Fruit fly (Drosophila melanogaster): ENCODE measurements around the gene alpha-Est9.

The alpha-Est9 gene

dm6 chr3R:7503216-7503615 lies 1.7 kb downstream of the alpha-Est9 start:
- no peak for TF ChIP-seq pad (GFP tag; optimal IDR thresholded peaks at IDR 0.05)
- no peak for TF ChIP-seq CG7045 (GFP tag; optimal IDR thresholded peaks at IDR 0.05)
- no peak for TF ChIP-seq CG12768 (GFP tag; optimal IDR thresholded peaks at IDR 0.05)
- TF ChIP-seq cnc (optimal IDR thresholded peaks at IDR 0.05): no peak
- peak; percentile 62 for TF ChIP-seq tj (GFP tag; optimal IDR thresholded peaks at IDR 0.05)

- TF ChIP-seq kay (GFP tag; ENCODE audit: borderline replicate concordance) (no peak), pad (GFP tag; optimal IDR thresholded peaks at IDR 0.05) (no peak), toe (GFP tag; optimal IDR thresholded peaks at IDR 0.05) (no peak), Hr96 (GFP tag; optimal IDR thresholded peaks at IDR 0.05) (no peak), cic (GFP tag; optimal IDR thresholded peaks at IDR 0.05) (no peak), CG12768 (GFP tag; optimal IDR thresholded peaks at IDR 0.05) (no peak), CG33017 (tag; optimal IDR thresholded peaks at IDR 0.05) (no peak), CG1620 (GFP tag; optimal IDR thresholded peaks at IDR 0.05) (no peak), Crg-1 (GFP tag; optimal IDR thresholded peaks at IDR 0.05) (no peak), ovo (GFP tag; optimal IDR thresholded peaks at IDR 0.05) (no peak), Mnt (GFP tag; optimal IDR thresholded peaks at IDR 0.05) (no peak), CG7101 (tag; optimal IDR thresholded peaks at IDR 0.05) (no peak), CG5204 (GFP tag; optimal IDR thresholded peaks at IDR 0.05) (no peak), CG11617 (GFP tag; optimal IDR thresholded peaks at IDR 0.05) (no peak), cnc (optimal IDR thresholded peaks at IDR 0.05) (no peak), CG7045 (GFP tag; optimal IDR thresholded peaks at IDR 0.05) (no peak), Clk (GFP tag; optimal IDR thresholded peaks at IDR 0.05) (no peak), bab1 (GFP tag; optimal IDR thresholded peaks at IDR 0.05) (no peak)
Measured at dm6 chr3R:7502276-7502675, 2.6 kb downstream of the alpha-Est9 start, which contains the start of gene Mics1. TSS of gene Mics1 (minus strand) at chr3R:7502376.

- TF ChIP-seq toe (GFP tag; optimal IDR thresholded peaks at IDR 0.05) (no peak), CG7101 (tag; optimal IDR thresholded peaks at IDR 0.05) (no peak), CG5204 (GFP tag; optimal IDR thresholded peaks at IDR 0.05) (no peak)
Measured at dm6 chr3R:7500513-7500912, 4.4 kb downstream of the alpha-Est9 start.

dm6 chr3R:7499488-7499887 lies 5.4 kb downstream of the alpha-Est9 start:
- TF ChIP-seq CG11617 (GFP tag; optimal IDR thresholded peaks at IDR 0.05): no peak
- TF ChIP-seq kay (GFP tag; ENCODE audit: borderline replicate concordance): peak; percentile 89
- peak; percentile 10 for TF ChIP-seq cic (GFP tag; optimal IDR thresholded peaks at IDR 0.05)

dm6 chr3R:7497488-7497887 lies 7.4 kb downstream of the alpha-Est9 start:
- TF ChIP-seq Crg-1 (GFP tag; optimal IDR thresholded peaks at IDR 0.05) (no peak), tj (GFP tag; optimal IDR thresholded peaks at IDR 0.05) (peak; percentile 81), cic (GFP tag; optimal IDR thresholded peaks at IDR 0.05) (peak; percentile 33), kay (GFP tag; ENCODE audit: borderline replicate concordance) (no peak), CG12768 (GFP tag; optimal IDR thresholded peaks at IDR 0.05) (peak; percentile 4), bab1 (GFP tag; optimal IDR thresholded peaks at IDR 0.05) (peak; percentile 19), pad (GFP tag; optimal IDR thresholded peaks at IDR 0.05) (no peak)

dm6 chr3R:7493745-7494144 lies 11.2 kb downstream of the alpha-Est9 start, which contains the start of gene alpha-Est10:
TSS of gene alpha-Est10 (minus strand) at chr3R:7493845.
- TF ChIP-seq kay (GFP tag; ENCODE audit: borderline replicate concordance): peak; percentile 21
- TF ChIP-seq pad (GFP tag; optimal IDR thresholded peaks at IDR 0.05): no peak

- TF ChIP-seq pad (GFP tag; optimal IDR thresholded peaks at IDR 0.05): no peak
- no peak for TF ChIP-seq Mnt (GFP tag; optimal IDR thresholded peaks at IDR 0.05)
- TF ChIP-seq CG12768 (GFP tag; optimal IDR thresholded peaks at IDR 0.05): no peak
- TF ChIP-seq bab1 (GFP tag; optimal IDR thresholded peaks at IDR 0.05): no peak
- no peak for TF ChIP-seq ovo (GFP tag; optimal IDR thresholded peaks at IDR 0.05)
- TF ChIP-seq tj (GFP tag; optimal IDR thresholded peaks at IDR 0.05): no peak
- no peak for TF ChIP-seq CG14711 (tag; optimal IDR thresholded peaks at IDR 0.05)
- no peak for TF ChIP-seq Clk (GFP tag; optimal IDR thresholded peaks at IDR 0.05)
- no peak for TF ChIP-seq CG7101 (tag; optimal IDR thresholded peaks at IDR 0.05)
- TF ChIP-seq CG7045 (GFP tag; optimal IDR thresholded peaks at IDR 0.05): no peak
- TF ChIP-seq cic (GFP tag; optimal IDR thresholded peaks at IDR 0.05): no peak
- no peak for TF ChIP-seq Hr96 (GFP tag; optimal IDR thresholded peaks at IDR 0.05)
- no peak for TF ChIP-seq CG1620 (GFP tag; optimal IDR thresholded peaks at IDR 0.05)
- TF ChIP-seq cnc (optimal IDR thresholded peaks at IDR 0.05): no peak
- TF ChIP-seq CG33017 (tag; optimal IDR thresholded peaks at IDR 0.05): no peak
- no peak for TF ChIP-seq toe (GFP tag; optimal IDR thresholded peaks at IDR 0.05)
- no peak for TF ChIP-seq Crg-1 (GFP tag; optimal IDR thresholded peaks at IDR 0.05)
- TF ChIP-seq CG5204 (GFP tag; optimal IDR thresholded peaks at IDR 0.05): no peak
Measured at dm6 chr3R:7493171-7493570, 11.7 kb downstream of the alpha-Est9 start, which contains the start of gene CG42656. TSS of gene CG42656 (minus strand) at chr3R:7493271.

- no peak for TF ChIP-seq CG1620 (GFP tag; optimal IDR thresholded peaks at IDR 0.05)
- TF ChIP-seq ovo (GFP tag; optimal IDR thresholded peaks at IDR 0.05): no peak
- TF ChIP-seq CG7045 (GFP tag; optimal IDR thresholded peaks at IDR 0.05): no peak
- TF ChIP-seq Crg-1 (GFP tag; optimal IDR thresholded peaks at IDR 0.05): no peak
- peak; percentile 90 for TF ChIP-seq kay (GFP tag; ENCODE audit: borderline replicate concordance)
- no peak for TF ChIP-seq cic (GFP tag; optimal IDR thresholded peaks at IDR 0.05)
- no peak for TF ChIP-seq CG12768 (GFP tag; optimal IDR thresholded peaks at IDR 0.05)
- no peak for TF ChIP-seq CG5204 (GFP tag; optimal IDR thresholded peaks at IDR 0.05)
- no peak for TF ChIP-seq Hr96 (GFP tag; optimal IDR thresholded peaks at IDR 0.05)
- peak; percentile 2 for TF ChIP-seq toe (GFP tag; optimal IDR thresholded peaks at IDR 0.05)
- no peak for TF ChIP-seq CG7101 (tag; optimal IDR thresholded peaks at IDR 0.05)
- no peak for TF ChIP-seq cnc (optimal IDR thresholded peaks at IDR 0.05)
- no peak for TF ChIP-seq tj (GFP tag; optimal IDR thresholded peaks at IDR 0.05)
Measured at dm6 chr3R:7492099-7492498, 12.8 kb downstream of the alpha-Est9 start.
